Worm (Caenorhabditis elegans): ENCODE results near the gene sec-16A.2.

Gene sec-16A.2

ce11 chrX:8274869-8275268 lies 12.2 kb upstream of the sec-16A.2 start, which contains the start of gene ksr-1:
Gene ksr-1, plus strand, starts transcription at chrX:8275169.
- no peak for TF ChIP-seq egl-13 (tag; optimal IDR thresholded peaks at IDR 0.05)
- no peak for TF ChIP-seq ets-5 (GFP tag; IDR thresholded peaks at IDR 0.05)
- TF ChIP-seq aly-2 (tag; optimal IDR thresholded peaks at IDR 0.05) = no peak
- no peak for TF ChIP-seq ceh-63 (GFP tag; optimal IDR thresholded peaks at IDR 0.05)
- TF ChIP-seq unc-86 (tag; optimal IDR thresholded peaks at IDR 0.05) = no peak
- no peak for TF ChIP-seq C04F5.9 (tag; optimal IDR thresholded peaks at IDR 0.05)
- TF ChIP-seq fkh-10 (GFP tag; optimal IDR thresholded peaks at IDR 0.05) = no peak
- TF ChIP-seq nhr-77 (tag; optimal IDR thresholded peaks at IDR 0.05) = no peak
- TF ChIP-seq sptf-1 (tag; optimal IDR thresholded peaks at IDR 0.05) = no peak
- TF ChIP-seq lsy-2 (tag; optimal IDR thresholded peaks at IDR 0.05) = no peak
- no peak for TF ChIP-seq hpl-2 (GFP tag; optimal IDR thresholded peaks at IDR 0.05)
- TF ChIP-seq pag-3 (tag; optimal IDR thresholded peaks at IDR 0.05; ENCODE audit: borderline replicate concordance, insufficient read depth) = no peak
- TF ChIP-seq lin-13 (GFP tag; optimal IDR thresholded peaks at IDR 0.05) = no peak
- no peak for TF ChIP-seq hlh-17 (GFP tag; optimal IDR thresholded peaks at IDR 0.05; ENCODE audit: borderline replicate concordance)
- TF ChIP-seq fkh-4 (tag; optimal IDR thresholded peaks at IDR 0.05; ENCODE audit: borderline replicate concordance) = no peak
- no peak for TF ChIP-seq zag-1 (tag; optimal IDR thresholded peaks at IDR 0.05)
- TF ChIP-seq mep-1 (tag; optimal IDR thresholded peaks at IDR 0.05) = no peak
- TF ChIP-seq ces-1 (GFP tag; optimal IDR thresholded peaks at IDR 0.05) = no peak
- TF ChIP-seq snu-23 (GFP tag; optimal IDR thresholded peaks at IDR 0.05) = no peak

DNA sequence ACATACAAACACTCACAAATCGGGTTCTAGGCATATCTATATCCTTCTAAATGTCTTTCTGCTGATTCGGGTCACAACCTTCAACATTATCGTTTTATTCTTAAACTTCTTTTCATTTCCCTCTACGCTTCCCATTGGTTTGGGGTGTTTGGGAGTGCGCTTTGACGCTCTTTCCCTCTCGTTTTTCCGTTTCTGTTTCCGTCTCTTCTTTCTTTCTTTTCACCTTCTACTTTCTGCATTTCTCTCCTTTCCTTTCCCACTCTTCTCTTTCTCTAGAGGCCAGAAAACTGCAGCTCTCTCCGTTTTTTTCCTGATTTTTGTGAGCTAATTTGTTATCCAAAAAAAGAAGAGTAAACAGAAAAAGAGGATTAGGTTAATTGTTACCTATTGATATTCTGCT lies 10.7 kb upstream of the sec-16A.2 start:
- TF ChIP-seq blmp-1 (tag; optimal IDR thresholded peaks at IDR 0.05) (peak; percentile 91), swsn-7 (tag; optimal IDR thresholded peaks at IDR 0.05) (no peak), dsc-1 (tag; optimal IDR thresholded peaks at IDR 0.05) (peak; percentile 17), alr-1 (tag; optimal IDR thresholded peaks at IDR 0.05; ENCODE audit: borderline replicate concordance) (no peak), sox-4 (tag; optimal IDR thresholded peaks at IDR 0.05) (no peak), lsy-2 (tag; optimal IDR thresholded peaks at IDR 0.05) (no peak), nhr-47 (tag; optimal IDR thresholded peaks at IDR 0.05) (peak; percentile 16), grh-1 (GFP tag; IDR thresholded peaks at IDR 0.05) (no peak), nhr-71 (tag; optimal IDR thresholded peaks at IDR 0.05) (peak; percentile 12), efl-1 (optimal IDR thresholded peaks at IDR 0.05) (no peak), efl-1 (GFP tag; optimal IDR thresholded peaks at IDR 0.05 in 1 of 2) (peak in 1 of 2 experiments; percentile 5), snu-23 (GFP tag; optimal IDR thresholded peaks at IDR 0.05) (peak; percentile 7), ets-5 (GFP tag; IDR thresholded peaks at IDR 0.05) (no peak), hlh-4 (tag; optimal IDR thresholded peaks at IDR 0.05) (no peak), fkh-8 (tag; optimal IDR thresholded peaks at IDR 0.05) (no peak), mep-1 (tag; optimal IDR thresholded peaks at IDR 0.05) (peak; percentile 3), lin-14 (GFP tag; optimal IDR thresholded peaks at IDR 0.05) (peak; percentile 64)

DNA sequence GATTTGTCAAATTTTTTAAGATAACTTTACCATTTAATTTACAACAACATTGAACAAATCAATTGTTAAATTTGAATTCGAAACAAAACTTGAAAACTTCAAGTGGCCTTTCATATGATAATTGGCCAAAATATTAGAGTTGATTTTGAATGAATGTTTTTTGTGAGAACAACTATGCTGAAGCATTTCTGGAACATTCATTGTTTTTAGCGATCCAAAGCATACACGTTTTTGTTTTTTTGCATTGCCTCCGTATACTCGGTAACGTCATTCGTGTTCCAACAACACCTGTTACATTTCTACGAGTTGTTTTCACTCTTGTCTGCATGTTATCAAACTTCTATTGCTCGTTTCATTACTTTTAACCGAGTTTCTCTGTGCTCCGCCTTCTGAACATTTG lies 10.1 kb upstream of the sec-16A.2 start:
- no peak for TF ChIP-seq unc-130 (tag; optimal IDR thresholded peaks at IDR 0.05)
- TF ChIP-seq sup-37 (GFP tag; optimal IDR thresholded peaks at IDR 0.05) = no peak
- TF ChIP-seq hpl-2 (GFP tag; optimal IDR thresholded peaks at IDR 0.05) = no peak
- TF ChIP-seq unc-98 (GFP tag; IDR thresholded peaks at IDR 0.05) = no peak
- TF ChIP-seq alr-1 (tag; optimal IDR thresholded peaks at IDR 0.05; ENCODE audit: borderline replicate concordance) = no peak
- TF ChIP-seq hlh-17 (GFP tag; optimal IDR thresholded peaks at IDR 0.05; ENCODE audit: borderline replicate concordance) = no peak
- no peak for TF ChIP-seq isw-1 (GFP tag; IDR thresholded peaks at IDR 0.05)
- no peak for TF ChIP-seq ceh-88 (GFP tag; IDR thresholded peaks at IDR 0.05)
- TF ChIP-seq nhr-85 (tag) = peak; percentile 26
- no peak for TF ChIP-seq lin-35 (GFP tag; optimal IDR thresholded peaks at IDR 0.05)
- no peak for TF ChIP-seq nhr-28 (tag; optimal IDR thresholded peaks at IDR 0.05)
- TF ChIP-seq efl-1 (optimal IDR thresholded peaks at IDR 0.05) = no peak
- peak in 1 of 2 experiments; percentile 55 for TF ChIP-seq efl-1 (GFP tag; optimal IDR thresholded peaks at IDR 0.05 in 1 of 2)
- TF ChIP-seq sptf-1 (tag; optimal IDR thresholded peaks at IDR 0.05) = no peak
- no peak for TF ChIP-seq dpl-1 (GFP tag; optimal IDR thresholded peaks at IDR 0.05)
- TF ChIP-seq ztf-11 (tag; optimal IDR thresholded peaks at IDR 0.05) = no peak
- TF ChIP-seq unc-30 (tag; optimal IDR thresholded peaks at IDR 0.05) = no peak
- no peak for TF ChIP-seq fkh-8 (tag; optimal IDR thresholded peaks at IDR 0.05)

Data from whole organism, L1 larva.